Worm (Caenorhabditis elegans): ENCODE measurements around the gene lars-1.

lars-1 gene

ce11 chrIII:4228008-4228407 is 41.4 kb upstream of the lars-1 start, which contains the start of gene mpk-1:
TSS of gene mpk-1 (minus strand) at chrIII:4228108.
- TF ChIP-seq F13C5.2 (tag; optimal IDR thresholded peaks at IDR 0.05) (no peak), ets-7 (tag; optimal IDR thresholded peaks at IDR 0.05) (no peak), flt-1 (GFP tag; IDR thresholded peaks at IDR 0.05) (no peak), sea-1 (GFP tag; conservative IDR thresholded peaks at IDR 0.05) (no peak), ceh-36 (tag; optimal IDR thresholded peaks at IDR 0.05) (no peak), tbx-37 (GFP tag; conservative IDR thresholded peaks at IDR 0.05) (no peak), hmg-4 (GFP tag; optimal IDR thresholded peaks at IDR 0.05) (no peak), B0310.2 (tag; optimal IDR thresholded peaks at IDR 0.05) (no peak), ceh-13 (GFP tag; optimal IDR thresholded peaks at IDR 0.05) (no peak), hmbx-1 (tag; optimal IDR thresholded peaks at IDR 0.05) (no peak), ama-1 (optimal IDR thresholded peaks at IDR 0.05) (no peak), tbx-11 (GFP tag; IDR thresholded peaks at IDR 0.05) (no peak)

ce11 chrIII:4227363-4227762 is 40.8 kb upstream of the lars-1 start:
- TF ChIP-seq flt-1 (GFP tag; IDR thresholded peaks at IDR 0.05) (no peak), B0310.2 (tag; optimal IDR thresholded peaks at IDR 0.05) (no peak), F13C5.2 (tag; optimal IDR thresholded peaks at IDR 0.05) (no peak), sea-1 (GFP tag; conservative IDR thresholded peaks at IDR 0.05) (no peak), ceh-36 (tag; optimal IDR thresholded peaks at IDR 0.05) (no peak), hmg-4 (GFP tag; optimal IDR thresholded peaks at IDR 0.05) (no peak), hmbx-1 (tag; optimal IDR thresholded peaks at IDR 0.05) (no peak), ceh-13 (GFP tag; optimal IDR thresholded peaks at IDR 0.05) (no peak), ama-1 (optimal IDR thresholded peaks at IDR 0.05) (no peak), pes-1 (GFP tag; IDR thresholded peaks at IDR 0.05) (no peak), hnd-1 (tag; optimal IDR thresholded peaks at IDR 0.05) (no peak), scrt-1 (GFP tag; IDR thresholded peaks at IDR 0.05) (no peak), aly-1 (tag; optimal IDR thresholded peaks at IDR 0.05) (no peak), tbx-37 (GFP tag; conservative IDR thresholded peaks at IDR 0.05) (no peak), tra-4 (tag; optimal IDR thresholded peaks at IDR 0.05) (no peak), ets-7 (tag; optimal IDR thresholded peaks at IDR 0.05) (no peak), tbx-11 (GFP tag; IDR thresholded peaks at IDR 0.05) (no peak)

ce11 chrIII:4224722-4225121 is 38.1 kb upstream of the lars-1 start:
- TF ChIP-seq sea-1 (GFP tag; conservative IDR thresholded peaks at IDR 0.05) (no peak), hnd-1 (tag; optimal IDR thresholded peaks at IDR 0.05) (no peak), scrt-1 (GFP tag; IDR thresholded peaks at IDR 0.05) (no peak), ama-1 (optimal IDR thresholded peaks at IDR 0.05) (no peak), tbx-11 (GFP tag; IDR thresholded peaks at IDR 0.05) (no peak), tbx-37 (GFP tag; conservative IDR thresholded peaks at IDR 0.05) (no peak), aly-1 (tag; optimal IDR thresholded peaks at IDR 0.05) (no peak), ets-7 (tag; optimal IDR thresholded peaks at IDR 0.05) (no peak)

- TF ChIP-seq F13C5.2 (tag; optimal IDR thresholded peaks at IDR 0.05), result peak; percentile 42
- TF ChIP-seq ama-1 (optimal IDR thresholded peaks at IDR 0.05), result no peak
- TF ChIP-seq hmg-4 (GFP tag; optimal IDR thresholded peaks at IDR 0.05), result peak; percentile 70
Observed at ce11 chrIII:4223668-4224127, 37.1 kb upstream of the lars-1 start.

- TF ChIP-seq hnd-1 (tag; optimal IDR thresholded peaks at IDR 0.05) (no peak), B0310.2 (tag; optimal IDR thresholded peaks at IDR 0.05) (no peak), F13C5.2 (tag; optimal IDR thresholded peaks at IDR 0.05) (no peak), ceh-13 (GFP tag; optimal IDR thresholded peaks at IDR 0.05) (no peak), pes-1 (GFP tag; IDR thresholded peaks at IDR 0.05) (no peak)
Observed at ce11 chrIII:4221527-4221926, 34.9 kb upstream of the lars-1 start.

ce11 chrIII:4220864-4221263 is 34.3 kb upstream of the lars-1 start:
- TF ChIP-seq ceh-13 (GFP tag; optimal IDR thresholded peaks at IDR 0.05), result no peak
- no peak for TF ChIP-seq scrt-1 (GFP tag; IDR thresholded peaks at IDR 0.05)
- no peak for TF ChIP-seq aly-1 (tag; optimal IDR thresholded peaks at IDR 0.05)
- TF ChIP-seq sea-1 (GFP tag; conservative IDR thresholded peaks at IDR 0.05), result no peak
- TF ChIP-seq B0310.2 (tag; optimal IDR thresholded peaks at IDR 0.05), result no peak
- no peak for TF ChIP-seq hmg-4 (GFP tag; optimal IDR thresholded peaks at IDR 0.05)
- no peak for TF ChIP-seq ceh-36 (tag; optimal IDR thresholded peaks at IDR 0.05)
- no peak for TF ChIP-seq tra-4 (tag; optimal IDR thresholded peaks at IDR 0.05)
- TF ChIP-seq tbx-37 (GFP tag; conservative IDR thresholded peaks at IDR 0.05), result no peak
- no peak for TF ChIP-seq ets-7 (tag; optimal IDR thresholded peaks at IDR 0.05)
- no peak for TF ChIP-seq hmbx-1 (tag; optimal IDR thresholded peaks at IDR 0.05)
- no peak for TF ChIP-seq flt-1 (GFP tag; IDR thresholded peaks at IDR 0.05)
- no peak for TF ChIP-seq pes-1 (GFP tag; IDR thresholded peaks at IDR 0.05)
- TF ChIP-seq hnd-1 (tag; optimal IDR thresholded peaks at IDR 0.05), result no peak

- TF ChIP-seq B0310.2 (tag; optimal IDR thresholded peaks at IDR 0.05) (no peak), tbx-37 (GFP tag; conservative IDR thresholded peaks at IDR 0.05) (no peak), ets-7 (tag; optimal IDR thresholded peaks at IDR 0.05) (no peak), tbx-11 (GFP tag; IDR thresholded peaks at IDR 0.05) (no peak), hmbx-1 (tag; optimal IDR thresholded peaks at IDR 0.05) (no peak), F13C5.2 (tag; optimal IDR thresholded peaks at IDR 0.05) (no peak), flt-1 (GFP tag; IDR thresholded peaks at IDR 0.05) (no peak)
Observed at ce11 chrIII:4210661-4211060, 24.1 kb upstream of the lars-1 start.

- TF ChIP-seq tra-4 (tag; optimal IDR thresholded peaks at IDR 0.05) (no peak), aly-1 (tag; optimal IDR thresholded peaks at IDR 0.05) (no peak), ceh-13 (GFP tag; optimal IDR thresholded peaks at IDR 0.05) (no peak), hnd-1 (tag; optimal IDR thresholded peaks at IDR 0.05) (no peak), pes-1 (GFP tag; IDR thresholded peaks at IDR 0.05) (no peak), ama-1 (optimal IDR thresholded peaks at IDR 0.05) (no peak), ets-7 (tag; optimal IDR thresholded peaks at IDR 0.05) (no peak), flt-1 (GFP tag; IDR thresholded peaks at IDR 0.05) (no peak), scrt-1 (GFP tag; IDR thresholded peaks at IDR 0.05) (no peak), tbx-11 (GFP tag; IDR thresholded peaks at IDR 0.05) (no peak), hmbx-1 (tag; optimal IDR thresholded peaks at IDR 0.05) (no peak), B0310.2 (tag; optimal IDR thresholded peaks at IDR 0.05) (no peak), tbx-37 (GFP tag; conservative IDR thresholded peaks at IDR 0.05) (no peak)
Observed at ce11 chrIII:4209188-4209587, 22.6 kb upstream of the lars-1 start, which contains the start of gene phlp-2. TSS of gene phlp-2 (plus strand) at chrIII:4209488.
